Worm (Caenorhabditis elegans) whole organism, late embryonic: ENCODE data around the gene srj-52.

Source experiments
- K02D7.2 ChIP-seq: sonication (generic microtip); optimal IDR thresholded peaks from 2 replicates; lab custom pipeline; 2017; ENCODE audit warnings: mild to moderate bottlenecking, missing genetic modification characterization, missing compliant biosample characterization
- T23F11.4 ChIP-seq: fragments of 200-800 bp; sonication (Bioruptor generic); optimal IDR thresholded peaks from 2 replicates; lab custom pipeline; 2018; ENCODE audit warnings: mild to moderate bottlenecking, missing genetic modification characterization, missing compliant biosample characterization
- ahr-1 ChIP-seq: sonication (generic microtip); optimal IDR thresholded peaks from 2 replicates; lab custom pipeline; 2016; ENCODE audit warnings: missing genetic modification characterization, missing compliant biosample characterization
- ceh-14 ChIP-seq: sonication (generic microtip); optimal IDR thresholded peaks from 2 replicates; lab custom pipeline; 2016; ENCODE audit warnings: missing genotype, missing genetic modification characterization, missing compliant biosample characterization
- ceh-18 ChIP-seq: sonication (generic microtip); optimal IDR thresholded peaks from 2 replicates; lab custom pipeline; 2016; ENCODE audit warnings: missing genetic modification characterization, missing compliant biosample characterization
- ceh-19 ChIP-seq: fragments of 200-800 bp; sonication (Bioruptor generic); optimal IDR thresholded peaks from 2 replicates; lab custom pipeline; 2018; ENCODE audit warnings: mild to moderate bottlenecking, missing genetic modification characterization, missing compliant biosample characterization
- ceh-2 ChIP-seq: sonication (generic microtip); optimal IDR thresholded peaks from 2 replicates; lab custom pipeline; 2016; ENCODE audit warnings: missing genotype, missing genetic modification characterization, missing compliant biosample characterization
- ceh-48 ChIP-seq: sonication (generic microtip); optimal IDR thresholded peaks from 2 replicates; lab custom pipeline; 2016; ENCODE audit warnings: missing genetic modification characterization, inconsistent platforms, missing compliant biosample characterization
- ceh-6 ChIP-seq: fragments of 200-800 bp; sonication (Bioruptor generic); optimal IDR thresholded peaks from 2 replicates; lab custom pipeline; 2018; ENCODE audit warnings: mild to moderate bottlenecking, missing genetic modification characterization, missing compliant biosample characterization
- che-1 ChIP-seq: sonication (generic microtip); optimal IDR thresholded peaks from 2 replicates; lab custom pipeline; 2016; ENCODE audit warnings: mild to moderate bottlenecking, missing genetic modification characterization, missing compliant biosample characterization
- dve-1 ChIP-seq: sonication (generic microtip); optimal IDR thresholded peaks from 2 replicates; lab custom pipeline; 2017; ENCODE audit warnings: antibody characterized with exemption, mild to moderate bottlenecking, missing genetic modification characterization, missing compliant biosample characterization
- elt-4 ChIP-seq: sonication (generic microtip); optimal IDR thresholded peaks from 2 replicates; lab custom pipeline; 2016; ENCODE audit warnings: missing genetic modification characterization, missing compliant biosample characterization
- ets-4 ChIP-seq: sonication (generic microtip); optimal IDR thresholded peaks from 2 replicates; lab custom pipeline; 2016; ENCODE audit warnings: missing genetic modification characterization, missing compliant biosample characterization
- eyg-1 ChIP-seq: sonication (generic microtip); optimal IDR thresholded peaks from 2 replicates; lab custom pipeline; 2016; ENCODE audit warnings: missing genotype, missing genetic modification characterization, missing compliant biosample characterization
- fkh-10 ChIP-seq: fragments of 150-350 bp; optimal IDR thresholded peaks from 2 replicates; lab custom pipeline; 2014; ENCODE audit warnings: missing biosample characterization, missing genetic modification reagents, missing genetic modification characterization
- gmeb-2 ChIP-seq: sonication (generic microtip); optimal IDR thresholded peaks from 2 replicates; lab custom pipeline; 2016; ENCODE audit warnings: missing genetic modification characterization, inconsistent platforms, missing compliant biosample characterization
- hlh-13 ChIP-seq: fragments of 200-800 bp; sonication (Bioruptor generic); optimal IDR thresholded peaks from 2 replicates; lab custom pipeline; 2018; ENCODE audit warnings: mild to moderate bottlenecking, missing genetic modification characterization, missing compliant biosample characterization
- hlh-15 ChIP-seq: sonication (generic microtip); optimal IDR thresholded peaks from 2 replicates; lab custom pipeline; 2016; ENCODE audit warnings: missing genetic modification characterization, missing compliant biosample characterization
- hlh-6 ChIP-seq: sonication (generic microtip); optimal IDR thresholded peaks from 2 replicates; lab custom pipeline; 2016; ENCODE audit warnings: missing genotype, missing genetic modification characterization, missing compliant biosample characterization
- madf-2 ChIP-seq: sonication (generic microtip); optimal IDR thresholded peaks from 2 replicates; lab custom pipeline; 2017; ENCODE audit warnings: missing genetic modification characterization, missing compliant biosample characterization
- mec-3 ChIP-seq: sonication (generic microtip); optimal IDR thresholded peaks from 2 replicates; lab custom pipeline; 2016; ENCODE audit warnings: borderline replicate concordance, missing genetic modification characterization, missing compliant biosample characterization
- nfya-1 ChIP-seq: sonication (generic microtip); optimal IDR thresholded peaks from 2 replicates; lab custom pipeline; 2017; ENCODE audit warnings: missing genetic modification characterization, mild to moderate bottlenecking, missing compliant biosample characterization, antibody characterized with exemption, moderate library complexity
- nhr-11 ChIP-seq: fragments of 150-350 bp; optimal IDR thresholded peaks from 2 replicates; lab custom pipeline; 2014; ENCODE audit warnings: missing biosample characterization, missing genetic modification characterization
- npax-4 ChIP-seq: sonication (generic microtip); optimal IDR thresholded peaks from 2 replicates; lab custom pipeline; 2016; ENCODE audit warnings: missing genetic modification characterization, missing compliant biosample characterization
- odd-2 ChIP-seq: sonication (generic microtip); optimal IDR thresholded peaks from 2 replicates; lab custom pipeline; 2017; ENCODE audit warnings: antibody characterized with exemption, mild to moderate bottlenecking, missing genetic modification characterization, missing compliant biosample characterization
- pat-9 ChIP-seq: fragments of 200-800 bp; sonication (Bioruptor generic); optimal IDR thresholded peaks from 2 replicates; lab custom pipeline; 2018; ENCODE audit warnings: mild to moderate bottlenecking, missing genetic modification characterization, moderate library complexity, missing compliant biosample characterization
- pha-2 ChIP-seq: sonication (generic microtip); optimal IDR thresholded peaks from 2 replicates; lab custom pipeline; 2017; ENCODE audit warnings: mild to moderate bottlenecking, missing genetic modification characterization, missing compliant biosample characterization
- pqm-1 ChIP-seq: sonication (generic microtip); optimal IDR thresholded peaks from 2 replicates; lab custom pipeline; 2016; ENCODE audit warnings: missing genetic modification characterization, missing compliant biosample characterization
- pros-1 ChIP-seq: fragments of 150-350 bp; optimal IDR thresholded peaks from 2 replicates; lab custom pipeline; 2014; ENCODE audit warnings: missing biosample characterization, missing genetic modification reagents, missing genetic modification characterization
- ref-2 ChIP-seq: sonication (generic microtip); optimal IDR thresholded peaks from 2 replicates; lab custom pipeline; 2016; ENCODE audit warnings: missing genetic modification characterization, missing compliant biosample characterization
- sdc-2 ChIP-seq: sonication (generic microtip); optimal IDR thresholded peaks from 2 replicates; lab custom pipeline; 2016; ENCODE audit warnings: missing genotype, missing genetic modification characterization, missing compliant biosample characterization
- sox-2 ChIP-seq: fragments of 200-800 bp; sonication (Bioruptor generic); IDR thresholded peaks from 2 replicates; pipeline ENCODE4 v1.3.6; 2022; ENCODE audit warnings: missing genetic modification reagents, missing genetic modification characterization, missing compliant biosample characterization
- syd-9 ChIP-seq: sonication (generic microtip); optimal IDR thresholded peaks from 2 replicates; lab custom pipeline; 2016; ENCODE audit warnings: mild to moderate bottlenecking, missing genetic modification characterization, moderate library complexity, missing compliant biosample characterization
- tbx-7 ChIP-seq: sonication (generic microtip); optimal IDR thresholded peaks from 2 replicates; lab custom pipeline; 2016; ENCODE audit warnings: missing genotype, missing genetic modification characterization, missing compliant biosample characterization
- ttx-3 ChIP-seq: sonication (generic microtip); optimal IDR thresholded peaks from 2 replicates; lab custom pipeline; 2016; ENCODE audit warnings: missing genetic modification reagents, missing genetic modification characterization, missing compliant biosample characterization
- unc-42 ChIP-seq: sonication (generic microtip); optimal IDR thresholded peaks from 2 replicates; lab custom pipeline; 2016; ENCODE audit warnings: missing genotype, missing genetic modification characterization, missing compliant biosample characterization
- unc-55 ChIP-seq: sonication (generic microtip); optimal IDR thresholded peaks from 2 replicates; lab custom pipeline; 2017; ENCODE audit warnings: missing biosample characterization, missing genetic modification reagents, missing genetic modification characterization
- unc-86 ChIP-seq: sonication (generic microtip); optimal IDR thresholded peaks from 2 replicates; lab custom pipeline; 2016; ENCODE audit warnings: missing genetic modification characterization, missing compliant biosample characterization
- zip-5 ChIP-seq: sonication (generic microtip); optimal IDR thresholded peaks from 2 replicates; lab custom pipeline; 2016; ENCODE audit warnings: missing genetic modification characterization, missing compliant biosample characterization

Gene srj-52

DNA sequence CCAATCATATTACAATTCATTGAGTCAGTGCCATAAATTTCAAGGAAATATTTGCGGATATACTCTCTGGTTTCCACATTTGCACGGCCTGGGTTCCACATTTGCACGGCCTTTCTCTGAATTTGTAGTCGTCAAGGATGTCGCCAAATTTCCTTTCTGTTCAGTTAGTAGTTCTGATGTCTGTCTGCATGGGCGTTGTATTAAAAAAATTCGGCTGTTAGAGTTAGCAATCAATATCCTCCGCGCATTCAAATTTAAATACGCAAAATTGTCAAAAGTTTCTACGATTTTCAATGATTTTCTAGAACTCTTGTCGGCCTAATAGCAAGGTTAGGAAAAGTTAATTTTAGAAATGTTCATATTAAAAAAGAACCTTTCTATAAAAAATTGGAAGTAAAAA is at the start of gene srj-52:
Gene srj-52 (minus strand): TSS at position 101 of the 400 bp plus-strand sequence.
- no peak for TF ChIP-seq unc-86
- no peak for TF ChIP-seq hlh-13 (GFP tag; lab: Kevin White, UChicago)
- TF ChIP-seq sox-2 (GFP tag; lab: Robert Waterston, UW), result no peak
- no peak for TF ChIP-seq pat-9
- no peak for TF ChIP-seq eyg-1 (tag; lab: Kevin White, UChicago)
- no peak for TF ChIP-seq hlh-6
- TF ChIP-seq ceh-18, result no peak
- no peak for TF ChIP-seq ceh-14
- no peak for TF ChIP-seq sdc-2 (tag; lab: Kevin White, UChicago)
- TF ChIP-seq ceh-19 (GFP tag; lab: Kevin White, UChicago), result no peak
- no peak for TF ChIP-seq unc-42
- TF ChIP-seq dve-1, result no peak
- TF ChIP-seq pha-2 (tag; lab: Kevin White, UChicago), result no peak
- TF ChIP-seq mec-3, result no peak
- TF ChIP-seq odd-2 (tag; lab: Kevin White, UChicago), result no peak
- no peak for TF ChIP-seq che-1 (tag; lab: Kevin White, UChicago)

DNA sequence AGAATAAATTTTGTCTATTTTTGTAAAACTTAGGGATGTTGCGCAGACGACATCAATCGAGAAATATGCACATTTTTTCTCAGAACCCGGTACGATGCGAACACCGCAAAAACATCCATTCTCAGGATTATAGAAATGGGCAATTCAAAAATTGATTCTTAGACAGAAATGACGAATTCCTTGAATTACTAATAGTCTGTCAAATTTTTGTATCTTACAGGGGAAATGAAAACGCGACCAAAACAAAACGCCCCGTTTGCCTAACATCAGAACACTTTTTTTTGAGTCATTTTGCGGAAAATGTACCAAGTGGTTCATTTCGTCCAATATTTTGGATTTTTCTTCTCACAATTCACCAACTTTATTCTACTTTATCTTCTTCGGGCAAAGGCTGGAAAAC is 47.5 kb upstream of the srj-52 start, which contains the start of gene str-134:
Gene str-134 (plus strand): TSS at position 301 of the 400 bp plus-strand sequence.
- no peak for TF ChIP-seq eyg-1 (tag; lab: Kevin White, UChicago)
- TF ChIP-seq hlh-13 (GFP tag; lab: Kevin White, UChicago), result no peak
- TF ChIP-seq sdc-2 (tag; lab: Kevin White, UChicago), result no peak
- TF ChIP-seq unc-86, result no peak
- TF ChIP-seq gmeb-2 (tag; lab: Kevin White, UChicago), result no peak
- TF ChIP-seq nhr-11 (tag; lab: Kevin White, UChicago), result no peak
- TF ChIP-seq pha-2 (tag; lab: Kevin White, UChicago), result no peak
- TF ChIP-seq elt-4 (tag; lab: Kevin White, UChicago), result no peak
- TF ChIP-seq T23F11.4, result no peak
- no peak for TF ChIP-seq pros-1
- TF ChIP-seq ets-4 (tag; lab: Kevin White, UChicago), result no peak
- TF ChIP-seq nfya-1 (tag; lab: Kevin White, UChicago), result no peak
- no peak for TF ChIP-seq ttx-3 (tag; lab: Kevin White, UChicago)
- TF ChIP-seq tbx-7, result no peak
- no peak for TF ChIP-seq ref-2 (tag; lab: Kevin White, UChicago)

ce11 chrV:741820-742219 is 46.0 kb upstream of the srj-52 start, which contains the start of gene C05E4.7:
TSS of gene C05E4.7 (plus strand) at chrV:742120.
- TF ChIP-seq fkh-10 (GFP tag; lab: Kevin White, UChicago) (no peak), ahr-1 (tag; lab: Kevin White, UChicago) (no peak), hlh-15 (no peak), ceh-6 (GFP tag; lab: Kevin White, UChicago) (no peak), sdc-2 (tag; lab: Kevin White, UChicago) (no peak), ceh-48 (tag; lab: Kevin White, UChicago) (no peak), madf-2 (tag; lab: Kevin White, UChicago) (no peak), dve-1 (no peak), zip-5 (tag; lab: Kevin White, UChicago) (no peak), ceh-2 (no peak), unc-55 (GFP tag; lab: Kevin White, UChicago) (no peak), K02D7.2 (tag; lab: Kevin White, UChicago) (no peak), syd-9 (tag; lab: Kevin White, UChicago) (no peak), npax-4 (tag; lab: Kevin White, UChicago) (no peak), nhr-11 (tag; lab: Kevin White, UChicago) (no peak)

- TF ChIP-seq pqm-1 (tag; lab: Kevin White, UChicago) (no peak), ceh-2 (no peak)
Measured at ce11 chrV:738770-739169, 43.0 kb upstream of the srj-52 start, which contains the start of gene srj-24. TSS of gene srj-24 (minus strand) at chrV:738870.
